Worm (Caenorhabditis elegans) whole organism, late embryonic: ENCODE results near the gene srp-1.

ENCODE experiments used
- ama-1 ChIP-seq: fragments of 150-350 bp; optimal IDR thresholded peaks from 2 replicates; lab custom pipeline; 2014
- che-1 ChIP-seq: sonication (generic microtip); optimal IDR thresholded peaks from 2 replicates; lab custom pipeline; 2016; ENCODE audit warnings: mild to moderate bottlenecking, missing genetic modification characterization, missing compliant biosample characterization
- dmd-4 ChIP-seq: sonication (generic microtip); optimal IDR thresholded peaks from 2 replicates; lab custom pipeline; 2016; ENCODE audit warnings: borderline replicate concordance, missing genetic modification characterization, missing compliant biosample characterization
- hlh-15 ChIP-seq: sonication (generic microtip); optimal IDR thresholded peaks from 2 replicates; lab custom pipeline; 2016; ENCODE audit warnings: missing genetic modification characterization, missing compliant biosample characterization
- hlh-8 ChIP-seq: sonication (generic microtip); optimal IDR thresholded peaks from 2 replicates; lab custom pipeline; 2016; ENCODE audit warnings: missing genotype, missing genetic modification characterization, missing compliant biosample characterization
- npax-4 ChIP-seq: sonication (generic microtip); optimal IDR thresholded peaks from 2 replicates; lab custom pipeline; 2016; ENCODE audit warnings: missing genetic modification characterization, missing compliant biosample characterization
- unc-42 ChIP-seq: sonication (generic microtip); optimal IDR thresholded peaks from 2 replicates; lab custom pipeline; 2016; ENCODE audit warnings: missing genotype, missing genetic modification characterization, missing compliant biosample characterization
- ztf-16 ChIP-seq: sonication (generic microtip); optimal IDR thresholded peaks from 2 replicates; lab custom pipeline; 2017; ENCODE audit warnings: missing genetic modification characterization, missing compliant biosample characterization

- TF ChIP-seq unc-42 (tag; lab: Kevin White, UChicago): no peak
- no peak for TF ChIP-seq ama-1
- TF ChIP-seq hlh-8: no peak
- no peak for TF ChIP-seq ztf-16 (tag; lab: Kevin White, UChicago)
- no peak for TF ChIP-seq hlh-15 (tag; lab: Kevin White, UChicago)
- TF ChIP-seq che-1 (tag; lab: Kevin White, UChicago): no peak
- no peak for TF ChIP-seq dmd-4 (tag; lab: Kevin White, UChicago)
- no peak for TF ChIP-seq npax-4
These were observed 46.2 kb upstream of the srp-1 start, which contains the start of gene srbc-38 for ce11 chrV:706918-707317.
